Comparison of ENCODE assay signal across 1 fruit fly cellular context in the genomic region with DNA sequence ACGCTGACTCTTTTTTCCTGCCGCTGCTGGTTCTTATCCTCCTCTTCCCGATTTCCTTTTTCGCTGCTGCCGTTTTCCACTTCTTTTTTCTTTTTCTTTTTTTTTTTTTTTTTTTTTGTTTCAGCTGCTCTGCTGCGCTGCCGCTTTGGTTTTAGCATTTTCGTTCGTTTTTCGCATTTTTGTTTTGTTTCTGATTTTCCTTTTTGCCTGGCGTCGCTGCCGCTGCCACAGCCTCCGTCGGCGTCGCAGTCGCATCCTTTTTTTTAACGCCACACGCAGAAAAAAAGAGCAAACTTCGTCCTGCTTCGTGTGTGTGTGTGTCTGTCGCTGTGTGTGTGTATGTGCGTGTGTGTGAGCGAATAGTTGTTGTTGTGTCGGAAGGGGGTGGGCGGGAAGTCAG.
A peak's percentile ranks its signal among the peaks of the same experiment; 100 is the strongest.
TF ChIP-seq lines count a peak whose summit lies in the region.

No protein-coding gene starts in this region.

TF ChIP-seq in whole organism, prepupa, 60 proteins besides CTCF, POLR2A, EP300 and RAD21 (continued from another document):
- TF ChIP-seq CG3032 (tag; optimal IDR thresholded peaks at IDR 0.05; lab: Kevin White, UChicago), result peak; percentile 26
- no peak for TF ChIP-seq Sox14 (GFP tag; optimal IDR thresholded peaks at IDR 0.05; lab: Kevin White, UChicago)
- no peak for TF ChIP-seq Hr4 (GFP tag; optimal IDR thresholded peaks at IDR 0.05; lab: Kevin White, UChicago)
- TF ChIP-seq Met (GFP tag; optimal IDR thresholded peaks at IDR 0.05; lab: Kevin White, UChicago), result peak; percentile 26
- no peak for TF ChIP-seq CG1621 (tag; optimal IDR thresholded peaks at IDR 0.05; lab: Kevin White, UChicago)
- TF ChIP-seq fd59A (GFP tag; optimal IDR thresholded peaks at IDR 0.05; lab: Kevin White, UChicago), result no peak
- no peak for TF ChIP-seq OdsH (GFP tag; optimal IDR thresholded peaks at IDR 0.05; lab: Kevin White, UChicago)
- TF ChIP-seq net (GFP tag; optimal IDR thresholded peaks at IDR 0.05; lab: Kevin White, UChicago), result no peak
- TF ChIP-seq Sox102F (GFP tag; optimal IDR thresholded peaks at IDR 0.05; lab: Kevin White, UChicago), result no peak
- no peak for TF ChIP-seq dac (GFP tag; optimal IDR thresholded peaks at IDR 0.05; lab: Kevin White, UChicago)
- no peak for TF ChIP-seq achi (GFP tag; optimal IDR thresholded peaks at IDR 0.05; lab: Kevin White, UChicago)
- TF ChIP-seq Blimp-1 (GFP tag; optimal IDR thresholded peaks at IDR 0.05; lab: Kevin White, UChicago), result no peak
- peak; percentile 42; the same call in 1 of the 3 replicates for TF ChIP-seq eg (GFP tag; IDR thresholded peaks at IDR 0.05; lab: Robert Waterston, UW)
- no peak for TF ChIP-seq Eip75B (GFP tag; optimal IDR thresholded peaks at IDR 0.05; lab: Kevin White, UChicago)
- TF ChIP-seq Lpt (GFP tag; optimal IDR thresholded peaks at IDR 0.05; lab: Kevin White, UChicago), result no peak
- no peak for TF ChIP-seq Gug (GFP tag; IDR thresholded peaks at IDR 0.05; lab: Robert Waterston, UW)
- no peak for TF ChIP-seq CG11762 (GFP tag; optimal IDR thresholded peaks at IDR 0.05; lab: Kevin White, UChicago; ENCODE audit: insufficient read depth)
- TF ChIP-seq CG31627 (GFP tag; optimal IDR thresholded peaks at IDR 0.05; lab: Kevin White, UChicago), result no peak
- TF ChIP-seq spab (GFP tag; optimal IDR thresholded peaks at IDR 0.05; lab: Kevin White, UChicago), result peak; percentile 16
- no peak for TF ChIP-seq Hr39 (GFP tag; optimal IDR thresholded peaks at IDR 0.05; lab: Kevin White, UChicago)
- TF ChIP-seq CG7368 (GFP tag; optimal IDR thresholded peaks at IDR 0.05; lab: Kevin White, UChicago), result no peak
- TF ChIP-seq CG32006 (GFP tag; optimal IDR thresholded peaks at IDR 0.05; lab: Kevin White, UChicago), result peak; percentile 5
- peak; percentile 32 for TF ChIP-seq CG34406 (GFP tag; optimal IDR thresholded peaks at IDR 0.05; lab: Kevin White, UChicago)
- TF ChIP-seq ss (GFP tag; optimal IDR thresholded peaks at IDR 0.05; lab: Kevin White, UChicago), result peak in 1 of 2 experiments; percentile 21
- no peak for TF ChIP-seq Ets96B (tag; optimal IDR thresholded peaks at IDR 0.05; lab: Kevin White, UChicago)
- no peak for TF ChIP-seq fkh (GFP tag; optimal IDR thresholded peaks at IDR 0.05; lab: Kevin White, UChicago)
- no peak for TF ChIP-seq CG6854 (GFP tag; optimal IDR thresholded peaks at IDR 0.05; lab: Kevin White, UChicago)
- no peak for TF ChIP-seq Smox (GFP tag; optimal IDR thresholded peaks at IDR 0.05; lab: Kevin White, UChicago)
- TF ChIP-seq svp (GFP tag; lab: Kevin White, UChicago), result no peak
- no peak for TF ChIP-seq cyc (GFP tag; optimal IDR thresholded peaks at IDR 0.05; lab: Kevin White, UChicago)
- TF ChIP-seq esn (GFP tag; optimal IDR thresholded peaks at IDR 0.05; lab: Kevin White, UChicago), result no peak
- TF ChIP-seq CG8319 (GFP tag; optimal IDR thresholded peaks at IDR 0.05; lab: Kevin White, UChicago), result no peak
- no peak for TF ChIP-seq fd85E (GFP tag; optimal IDR thresholded peaks at IDR 0.05; lab: Kevin White, UChicago)
- peak; percentile 55; the same call in 2 of the 3 replicates for TF ChIP-seq CG6163 (GFP tag; IDR thresholded peaks at IDR 0.05; lab: Robert Waterston, UW)
- peak; percentile 5 for TF ChIP-seq Eip78C (GFP tag; lab: Kevin White, UChicago)
- TF ChIP-seq CG3919 (GFP tag; optimal IDR thresholded peaks at IDR 0.05; lab: Kevin White, UChicago), result no peak
